Worm (Caenorhabditis elegans) whole organism, L1 larva: ENCODE measurements around the gene lro-1.

Experiments
- C04F5.9 ChIP-seq: sonication (generic microtip); optimal IDR thresholded peaks from 2 replicates; lab custom pipeline; 2016; ENCODE audit warnings: missing genetic modification characterization, missing compliant biosample characterization
- aha-1 ChIP-seq: fragments of 150-350 bp; optimal IDR thresholded peaks from 2 replicates; lab custom pipeline; 2014; ENCODE audit warnings: missing biosample characterization, missing genetic modification characterization
- alr-1 ChIP-seq: fragments of 200-800 bp; sonication (Bioruptor generic); optimal IDR thresholded peaks from 2 replicates; lab custom pipeline; 2018; ENCODE audit warnings: borderline replicate concordance, mild to moderate bottlenecking, missing genetic modification characterization, missing compliant biosample characterization
- aly-2 ChIP-seq: fragments of 150-350 bp; optimal IDR thresholded peaks from 2 replicates; lab custom pipeline; 2014; ENCODE audit warnings: missing biosample characterization, missing genetic modification characterization
- blmp-1 ChIP-seq: fragments of 150-350 bp; optimal IDR thresholded peaks from 2 replicates; lab custom pipeline; 2014; ENCODE audit warnings: missing biosample characterization, missing genetic modification characterization
- ceh-63 ChIP-seq: fragments of 200-800 bp; sonication (Bioruptor generic); optimal IDR thresholded peaks from 2 replicates; lab custom pipeline; 2018; ENCODE audit warnings: mild to moderate bottlenecking, missing genetic modification characterization, missing compliant biosample characterization
- ceh-82 ChIP-seq, 3 experiments: fragments of 150-350 bp in 1 of 3; sonication (generic microtip) in 2 of 3; optimal IDR thresholded peaks; 2 replicates each; lab custom pipeline; 2014 to 2017; ENCODE audit warnings: missing biosample characterization in 3 of 3, missing genetic modification characterization in 3 of 3
- ceh-90 ChIP-seq: sonication (generic microtip); optimal IDR thresholded peaks from 2 replicates; lab custom pipeline; 2016; ENCODE audit warnings: missing genetic modification characterization, missing compliant biosample characterization
- ces-1 ChIP-seq: fragments of 150-350 bp; optimal IDR thresholded peaks from 2 replicates; lab custom pipeline; 2014; ENCODE audit warnings: missing biosample characterization, missing genetic modification reagents, missing genetic modification characterization
- dpl-1 ChIP-seq, 3 experiments: fragments of 150-350 bp in 2 of 3; sonication (generic microtip) in 1 of 3; optimal IDR thresholded peaks; 2 replicates each; lab custom pipeline; 2014 to 2017; ENCODE audit warnings: missing biosample characterization in 3 of 3, missing genetic modification characterization in 3 of 3, missing genetic modification reagents in 3 of 3
- dsc-1 ChIP-seq: sonication (generic microtip); optimal IDR thresholded peaks from 2 replicates; lab custom pipeline; 2016; ENCODE audit warnings: mild to moderate bottlenecking, missing genetic modification characterization, missing compliant biosample characterization
- efl-1 ChIP-seq, 4 experiments: fragments of 150-350 bp; optimal IDR thresholded peaks in 3 of 4; peaks in 1 of 4; 1 replicate in 1 of 4; 2 replicates in 3 of 4; lab custom pipeline; 2014; ENCODE audit warnings: missing biosample characterization in 2 of 4, missing genetic modification characterization in 2 of 4, missing genetic modification reagents in 2 of 4
- efl-3 ChIP-seq: fragments of 200-800 bp; sonication (Bioruptor generic); optimal IDR thresholded peaks from 2 replicates; lab custom pipeline; 2018; ENCODE audit warnings: mild to moderate bottlenecking, missing genetic modification characterization, missing compliant biosample characterization
- egl-27 ChIP-seq, 2 experiments: fragments of 150-350 bp in 1 of 2; sonication (generic microtip); optimal IDR thresholded peaks; 3 replicates each; lab custom pipeline; 2017 to 2018; ENCODE audit warnings: missing biosample characterization in 2 of 2, missing genetic modification characterization in 2 of 2, missing genetic modification reagents in 2 of 2
- ets-5 ChIP-seq: fragments of 200-800 bp; sonication (Bioruptor generic); IDR thresholded peaks from 2 replicates; pipeline ENCODE4 v1.3.6; 2022; ENCODE audit warnings: missing genetic modification characterization, missing compliant biosample characterization
- fkh-10 ChIP-seq: sonication (generic microtip); optimal IDR thresholded peaks from 2 replicates; lab custom pipeline; 2017; ENCODE audit warnings: missing biosample characterization, missing genetic modification reagents, missing genetic modification characterization
- hlh-17 ChIP-seq: fragments of 200-800 bp; sonication (Bioruptor generic); optimal IDR thresholded peaks from 2 replicates; lab custom pipeline; 2018; ENCODE audit warnings: missing genetic modification characterization, mild to moderate bottlenecking, missing compliant biosample characterization, moderate library complexity, borderline replicate concordance
- hlh-4 ChIP-seq: sonication (generic microtip); optimal IDR thresholded peaks from 2 replicates; lab custom pipeline; 2016; ENCODE audit warnings: mild to moderate bottlenecking, missing genetic modification characterization, missing compliant biosample characterization
- hpl-2 ChIP-seq: fragments of 150-350 bp; optimal IDR thresholded peaks from 2 replicates; lab custom pipeline; 2014; ENCODE audit warnings: missing biosample characterization, missing genetic modification reagents, missing genetic modification characterization
- lin-13 ChIP-seq: fragments of 150-350 bp; optimal IDR thresholded peaks from 2 replicates; lab custom pipeline; 2014; ENCODE audit warnings: missing biosample characterization, missing genetic modification reagents, missing genetic modification characterization
- lin-14 ChIP-seq: fragments of 200-800 bp; sonication (Bioruptor generic); optimal IDR thresholded peaks from 2 replicates; lab custom pipeline; 2018; ENCODE audit warnings: mild to moderate bottlenecking, missing genetic modification characterization, moderate library complexity, missing compliant biosample characterization
- lin-15B ChIP-seq: fragments of 150-350 bp; sonication (generic microtip); optimal IDR thresholded peaks from 3 replicates; lab custom pipeline; 2014; ENCODE audit warnings: missing biosample characterization, missing genetic modification characterization
- lin-39 ChIP-seq: fragments of 150-350 bp; optimal IDR thresholded peaks from 2 replicates; lab custom pipeline; 2014; ENCODE audit warnings: missing biosample characterization, missing genetic modification reagents, missing genetic modification characterization
- lsy-2 ChIP-seq, 2 experiments: fragments of 150-350 bp; optimal IDR thresholded peaks; 2 replicates each; lab custom pipeline; 2014; ENCODE audit warnings: missing biosample characterization in 2 of 2, missing genetic modification characterization in 2 of 2
- nhr-11 ChIP-seq: fragments of 150-350 bp; optimal IDR thresholded peaks from 2 replicates; lab custom pipeline; 2014; ENCODE audit warnings: missing biosample characterization, missing genetic modification characterization
- nhr-12 ChIP-seq: sonication (generic microtip); optimal IDR thresholded peaks from 2 replicates; lab custom pipeline; 2017; ENCODE audit warnings: missing biosample characterization, missing genetic modification characterization
- nhr-237 ChIP-seq: fragments of 150-350 bp; optimal IDR thresholded peaks from 2 replicates; lab custom pipeline; 2014; ENCODE audit warnings: missing biosample characterization, missing genetic modification characterization
- nhr-47 ChIP-seq: sonication (generic microtip); optimal IDR thresholded peaks from 2 replicates; lab custom pipeline; 2016; ENCODE audit warnings: mild to moderate bottlenecking, missing genetic modification characterization, moderate library complexity, missing compliant biosample characterization
- nhr-76 ChIP-seq: sonication (generic microtip); optimal IDR thresholded peaks from 2 replicates; lab custom pipeline; 2017; ENCODE audit warnings: missing biosample characterization, missing genetic modification characterization
- nhr-77 ChIP-seq: fragments of 150-350 bp; optimal IDR thresholded peaks from 2 replicates; lab custom pipeline; 2014; ENCODE audit warnings: missing biosample characterization, missing genetic modification characterization
- nhr-84 ChIP-seq: sonication (generic microtip); optimal IDR thresholded peaks from 2 replicates; lab custom pipeline; 2017; ENCODE audit warnings: missing biosample characterization, missing genetic modification characterization
- nhr-85 ChIP-seq: sonication (generic microtip); peaks from one replicate; lab custom pipeline; 2016; ENCODE audit warnings: missing genetic modification characterization, inconsistent platforms, missing compliant biosample characterization
- nhr-90 ChIP-seq: sonication (generic microtip); optimal IDR thresholded peaks from 2 replicates; lab custom pipeline; 2016; ENCODE audit warnings: mild to moderate bottlenecking, missing genetic modification characterization, missing compliant biosample characterization; ENCODE audit not compliant: poor library complexity
- pag-3 ChIP-seq: sonication (generic microtip); optimal IDR thresholded peaks from 2 replicates; lab custom pipeline; 2017; ENCODE audit warnings: missing genetic modification characterization, mild to moderate bottlenecking, missing compliant biosample characterization, antibody characterized with exemption, borderline replicate concordance; ENCODE audit not compliant: insufficient read depth
- pax-3 ChIP-seq: fragments of 200-800 bp; sonication (Bioruptor generic); optimal IDR thresholded peaks from 2 replicates; lab custom pipeline; 2018; ENCODE audit warnings: mild to moderate bottlenecking, missing genetic modification characterization, moderate library complexity, missing compliant biosample characterization
- rnt-1 ChIP-seq: sonication (generic microtip); optimal IDR thresholded peaks from 2 replicates; lab custom pipeline; 2016; ENCODE audit warnings: mild to moderate bottlenecking, missing genetic modification characterization, moderate library complexity, missing compliant biosample characterization
- snpc-4 ChIP-seq: fragments of 150-350 bp; optimal IDR thresholded peaks from 2 replicates; lab custom pipeline; 2014; ENCODE audit warnings: missing biosample characterization, missing genetic modification characterization
- snu-23 ChIP-seq: sonication (generic microtip); optimal IDR thresholded peaks from 2 replicates; lab custom pipeline; 2016; ENCODE audit warnings: missing genetic modification characterization, missing compliant biosample characterization
- sox-4 ChIP-seq: sonication (generic microtip); optimal IDR thresholded peaks from 2 replicates; lab custom pipeline; 2016; ENCODE audit warnings: missing genetic modification characterization, missing compliant biosample characterization
- sptf-1 ChIP-seq: fragments of 150-350 bp; optimal IDR thresholded peaks from 2 replicates; lab custom pipeline; 2014; ENCODE audit warnings: missing biosample characterization, missing genetic modification characterization
- sup-37 ChIP-seq: fragments of 200-800 bp; sonication (Bioruptor generic); optimal IDR thresholded peaks from 2 replicates; lab custom pipeline; 2018; ENCODE audit warnings: mild to moderate bottlenecking, missing genetic modification characterization, missing compliant biosample characterization
- tbx-2 ChIP-seq: sonication (generic microtip); optimal IDR thresholded peaks from 2 replicates; lab custom pipeline; 2016; ENCODE audit warnings: missing genetic modification characterization, missing compliant biosample characterization
- unc-30 ChIP-seq: sonication (generic microtip); optimal IDR thresholded peaks from 2 replicates; lab custom pipeline; 2017; ENCODE audit warnings: missing biosample characterization, missing genetic modification characterization
- unc-62 ChIP-seq: fragments of 150-350 bp; optimal IDR thresholded peaks from 2 replicates; lab custom pipeline; 2014; ENCODE audit warnings: missing biosample characterization, missing genetic modification reagents, missing genetic modification characterization
- unc-86 ChIP-seq: sonication (generic microtip); optimal IDR thresholded peaks from 2 replicates; lab custom pipeline; 2016; ENCODE audit warnings: missing genetic modification characterization, missing compliant biosample characterization
- unc-98 ChIP-seq: fragments of 200-800 bp; sonication (Bioruptor generic); IDR thresholded peaks from 2 replicates; pipeline ENCODE4 v1.3.6; 2022; ENCODE audit warnings: missing genetic modification characterization, missing compliant biosample characterization
- vab-15 ChIP-seq: sonication (generic microtip); optimal IDR thresholded peaks from 2 replicates; lab custom pipeline; 2017; ENCODE audit warnings: missing genotype, mild to moderate bottlenecking, missing genetic modification characterization, missing compliant biosample characterization

Gene lro-1

ce11 chrX:6250866-6251265 is 21.0 kb upstream of the lro-1 start:
- no peak for TF ChIP-seq nhr-77 (tag; lab: Kevin White, UChicago)
- TF ChIP-seq pag-3 (tag; lab: Kevin White, UChicago), result no peak
- no peak for TF ChIP-seq ceh-63 (GFP tag; lab: Kevin White, UChicago)
- no peak for TF ChIP-seq pax-3 (tag; lab: Kevin White, UChicago)
- TF ChIP-seq snu-23, result no peak
- no peak for TF ChIP-seq efl-1 (optimal IDR thresholded peaks at IDR 0.05; lab: Kevin White, UChicago)
- TF ChIP-seq efl-1 (GFP tag; optimal IDR thresholded peaks at IDR 0.05 in 1 of 2; lab: Kevin White, UChicago), result peak in 1 of 2 experiments; percentile 92
- no peak for TF ChIP-seq unc-98
- no peak for TF ChIP-seq nhr-84 (tag; lab: Kevin White, UChicago)
- peak; percentile 91 for TF ChIP-seq fkh-10 (GFP tag; lab: Kevin White, UChicago)
- no peak for TF ChIP-seq snpc-4 (tag; lab: Kevin White, UChicago)
- TF ChIP-seq nhr-47 (tag; lab: Kevin White, UChicago), result no peak
- no peak for TF ChIP-seq hpl-2 (GFP tag; lab: Kevin White, UChicago)
- no peak for TF ChIP-seq egl-27 (tag; optimal IDR thresholded peaks at IDR 0.05; lab: Kevin White, UChicago)
- no peak for TF ChIP-seq sox-4 (tag; lab: Kevin White, UChicago)
- TF ChIP-seq nhr-11 (tag; lab: Kevin White, UChicago), result no peak
- TF ChIP-seq lin-14 (GFP tag; lab: Kevin White, UChicago), result peak; percentile 88
- no peak for TF ChIP-seq lin-15B (tag; lab: Kevin White, UChicago)
- no peak for TF ChIP-seq nhr-90
- TF ChIP-seq C04F5.9, result no peak
- TF ChIP-seq vab-15 (tag; lab: Kevin White, UChicago), result no peak
- TF ChIP-seq lsy-2 (tag; optimal IDR thresholded peaks at IDR 0.05; lab: Kevin White, UChicago), result no peak
- peak; percentile 72 for TF ChIP-seq ces-1 (GFP tag; lab: Kevin White, UChicago)
- no peak for TF ChIP-seq aly-2 (tag; lab: Kevin White, UChicago)
- no peak for TF ChIP-seq lin-39
- no peak for TF ChIP-seq dpl-1 (GFP tag; optimal IDR thresholded peaks at IDR 0.05; lab: Kevin White, UChicago)
- no peak for TF ChIP-seq hlh-17 (GFP tag; lab: Kevin White, UChicago)
- TF ChIP-seq unc-30 (tag; lab: Kevin White, UChicago), result no peak

DNA sequence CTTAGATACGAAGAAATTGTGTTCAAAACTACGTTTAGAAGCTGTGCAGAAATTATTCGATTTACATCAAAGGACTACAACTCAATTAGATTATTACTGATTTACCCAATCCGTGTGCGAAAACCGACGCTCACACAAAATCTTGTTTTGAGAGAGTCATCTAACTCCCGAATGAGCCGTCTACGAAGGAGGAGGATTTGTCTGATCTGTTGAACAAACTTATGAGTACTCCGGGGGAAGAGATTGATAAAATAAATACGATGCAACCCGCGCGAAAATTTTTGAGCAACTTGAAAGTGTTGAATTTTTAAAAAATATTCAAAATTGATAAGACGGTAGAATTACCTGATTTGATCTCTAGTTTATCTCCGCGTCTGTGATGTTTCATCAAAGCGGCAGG is 20.6 kb upstream of the lro-1 start:
- TF ChIP-seq unc-86 (no peak), dsc-1 (tag; lab: Kevin White, UChicago) (peak; percentile 26), dpl-1 (GFP tag; optimal IDR thresholded peaks at IDR 0.05; lab: Kevin White, UChicago) (no peak), ceh-82 (tag; optimal IDR thresholded peaks at IDR 0.05; lab: Kevin White, UChicago) (no peak), alr-1 (tag; lab: Kevin White, UChicago) (no peak), nhr-237 (tag; lab: Kevin White, UChicago) (no peak), nhr-47 (tag; lab: Kevin White, UChicago) (peak; percentile 3), nhr-12 (no peak), tbx-2 (tag; lab: Kevin White, UChicago) (no peak), efl-3 (GFP tag; lab: Kevin White, UChicago) (no peak), rnt-1 (tag; lab: Kevin White, UChicago) (peak; percentile 3), nhr-85 (tag; lab: Kevin White, UChicago) (peak; percentile 20)

DNA sequence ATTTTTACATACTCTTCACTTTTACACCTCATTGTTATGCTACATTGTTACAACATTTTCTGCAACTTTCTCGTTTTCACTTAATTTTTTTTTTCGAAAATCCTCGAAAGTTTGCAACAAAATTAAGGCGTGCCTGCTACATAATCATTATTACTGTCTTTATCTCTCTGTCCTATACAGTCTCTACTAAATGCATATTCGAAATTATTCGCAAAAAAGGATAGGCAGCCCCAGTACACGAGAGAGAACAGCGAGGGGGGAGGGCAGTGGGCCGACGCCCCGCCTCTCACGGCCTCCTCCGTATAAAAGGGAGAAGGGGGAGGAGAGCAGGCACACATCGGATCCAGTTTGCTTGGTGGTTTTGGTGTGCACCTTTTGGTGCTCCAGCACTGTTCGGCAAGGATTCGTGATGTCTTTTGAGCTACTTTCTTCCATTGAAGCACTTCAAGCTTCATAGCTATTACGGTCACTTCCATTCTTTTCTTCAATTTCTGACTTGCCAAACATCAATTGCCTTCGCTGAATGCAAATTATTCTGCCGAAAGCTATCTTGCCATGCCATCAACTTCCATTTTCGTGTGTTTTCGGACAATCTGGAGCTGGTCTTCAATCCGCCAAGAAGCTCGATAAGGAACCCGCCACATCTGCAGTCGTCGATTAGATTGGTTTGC is 19.8 kb upstream of the lro-1 start:
- TF ChIP-seq aly-2 (tag; lab: Kevin White, UChicago) (peak; percentile 26), hlh-4 (no peak), unc-98 (no peak), lin-13 (no peak), sup-37 (peak; percentile 17), unc-62 (GFP tag; lab: Kevin White, UChicago) (no peak), blmp-1 (tag; lab: Kevin White, UChicago) (no peak), ets-5 (no peak), ceh-90 (tag; lab: Kevin White, UChicago) (no peak), sptf-1 (tag; lab: Kevin White, UChicago) (no peak), lin-14 (GFP tag; lab: Kevin White, UChicago) (peak; percentile 46), unc-30 (tag; lab: Kevin White, UChicago) (no peak), fkh-10 (GFP tag; lab: Kevin White, UChicago) (no peak), ceh-82 (tag; optimal IDR thresholded peaks at IDR 0.05; lab: Kevin White, UChicago) (peak; percentile 16 to 48 (median 39)), nhr-76 (tag; lab: Kevin White, UChicago) (no peak), alr-1 (tag; lab: Kevin White, UChicago) (no peak), pax-3 (tag; lab: Kevin White, UChicago) (no peak), hpl-2 (GFP tag; lab: Kevin White, UChicago) (no peak), aha-1 (tag; lab: Kevin White, UChicago) (no peak)
